Fruit fly (Drosophila melanogaster): Measurements from ENCODE around the gene CG12268.
A peak's percentile ranks its signal among the peaks of the same experiment; 100 is the strongest.

CG12268 gene

dm6 chr3R:23941643-23942424, 6.4 kb downstream of the CG12268 start (continued):
- TF ChIP-seq CG11560 (tag; IDR thresholded peaks at IDR 0.05), result 0 out of 3 replicates have a peak, but pooled peaks have one; percentile 25
- TF ChIP-seq dpn (GFP tag; optimal IDR thresholded peaks at IDR 0.05), result peak; percentile 6 to 42
- no peak for TF ChIP-seq CG14965 (GFP tag; optimal IDR thresholded peaks at IDR 0.05; ENCODE audit: borderline replicate concordance)
- TF ChIP-seq CG2889 (GFP tag; IDR thresholded peaks at IDR 0.05), result no peak; the same call in 2 of the 3 replicates
- no peak for TF ChIP-seq dati (GFP tag; IDR thresholded peaks at IDR 0.05)
- TF ChIP-seq pho (GFP tag; optimal IDR thresholded peaks at IDR 0.05), result peak; percentile 24
- peak; percentile 67 for TF ChIP-seq Ada2b (GFP tag; IDR thresholded peaks at IDR 0.05)
- TF ChIP-seq CG16863 (GFP tag; optimal IDR thresholded peaks at IDR 0.05), result peak; percentile 40
- peak; percentile 38 for TF ChIP-seq CG11504 (tag; optimal IDR thresholded peaks at IDR 0.05)
- TF ChIP-seq exex (tag; optimal IDR thresholded peaks at IDR 0.05), result peak; percentile 7
- peak; percentile 46 for TF ChIP-seq NfI (GFP tag; optimal IDR thresholded peaks at IDR 0.05)
- TF ChIP-seq chif (GFP tag; optimal IDR thresholded peaks at IDR 0.05), result peak; percentile 15 to 45
- peak; percentile 11 for TF ChIP-seq tin (GFP tag; optimal IDR thresholded peaks at IDR 0.05)
- TF ChIP-seq sd (tag; optimal IDR thresholded peaks at IDR 0.05), result no peak
- TF ChIP-seq CG14710 (tag; optimal IDR thresholded peaks at IDR 0.05), result no peak
- TF ChIP-seq Mes4 (GFP tag; optimal IDR thresholded peaks at IDR 0.05), result no peak
- no peak for TF ChIP-seq Poxn (GFP tag; IDR thresholded peaks at IDR 0.05)
- TF ChIP-seq H2.0 (GFP tag; IDR thresholded peaks at IDR 0.05), result 0 out of 2 replicates have a peak, but pooled peaks have one; percentile 9
- no peak for TF ChIP-seq Sry-β (GFP tag; optimal IDR thresholded peaks at IDR 0.05)
- no peak for TF ChIP-seq CG12236 (GFP tag; optimal IDR thresholded peaks at IDR 0.05)
- TF ChIP-seq nerfin-2 (GFP tag; IDR thresholded peaks at IDR 0.05; ENCODE audit: partially characterized antibody), result no peak
- TF ChIP-seq CG13775 (GFP tag; optimal IDR thresholded peaks at IDR 0.05), result peak; percentile 19
- 0 out of 2 replicates have a peak, but pooled peaks have one; percentile 28 for TF ChIP-seq al (GFP tag; IDR thresholded peaks at IDR 0.05)
- peak; percentile 36 for TF ChIP-seq Hmx (GFP tag; optimal IDR thresholded peaks at IDR 0.05)
- peak; percentile 24; the same call in 1 of the 2 replicates for TF ChIP-seq E2f1 (GFP tag; IDR thresholded peaks at IDR 0.05)
- TF ChIP-seq CG9797 (GFP tag; optimal IDR thresholded peaks at IDR 0.05), result no peak
- TF ChIP-seq GATAe (GFP tag; conservative IDR thresholded peaks at IDR 0.05), result no peak
- TF ChIP-seq CG1647 (GFP tag; optimal IDR thresholded peaks at IDR 0.05), result no peak
- TF ChIP-seq wdn (GFP tag; IDR thresholded peaks at IDR 0.05), result peak; percentile 71
- no peak for TF ChIP-seq psq (GFP tag; optimal IDR thresholded peaks at IDR 0.05)
- peak; percentile 9 for TF ChIP-seq Dek (tag; optimal IDR thresholded peaks at IDR 0.05)
- TF ChIP-seq Trl (optimal IDR thresholded peaks at IDR 0.05), result no peak
- peak; percentile 31 for TF ChIP-seq Trl (GFP tag; optimal IDR thresholded peaks at IDR 0.05)
- TF ChIP-seq ewg (GFP tag; optimal IDR thresholded peaks at IDR 0.05), result peak; percentile 3
- TF ChIP-seq CG14441 (GFP tag; IDR thresholded peaks at IDR 0.05), result peak; percentile 60; the same call in 1 of the 2 replicates
- 0 out of 3 replicates have a peak, but pooled peaks have one; percentile 55 for TF ChIP-seq CG2199 (GFP tag; IDR thresholded peaks at IDR 0.05)
- TF ChIP-seq NK7.1 (GFP tag; optimal IDR thresholded peaks at IDR 0.05), result peak; percentile 2
- TF ChIP-seq CG15269 (tag; optimal IDR thresholded peaks at IDR 0.05), result peak; percentile 19
- TF ChIP-seq CG9609 (GFP tag; optimal IDR thresholded peaks at IDR 0.05), result peak; percentile 0
- TF ChIP-seq CG7987 (GFP tag; optimal IDR thresholded peaks at IDR 0.05), result no peak
- peak; percentile 45 for TF ChIP-seq ind (GFP tag; optimal IDR thresholded peaks at IDR 0.05)
- peak; percentile 32 for TF ChIP-seq Hsf (GFP tag; optimal IDR thresholded peaks at IDR 0.05)
- peak; percentile 21 for TF ChIP-seq CG9817 (tag; optimal IDR thresholded peaks at IDR 0.05)
- TF ChIP-seq Hr3 (GFP tag; optimal IDR thresholded peaks at IDR 0.05), result peak; percentile 26
- no peak for TF ChIP-seq ato (GFP tag; IDR thresholded peaks at IDR 0.05; ENCODE audit: partially characterized antibody)
- TF ChIP-seq CG32532 (GFP tag; IDR thresholded peaks at IDR 0.05), result peak; percentile 76
- TF ChIP-seq CG7839 (tag; optimal IDR thresholded peaks at IDR 0.05), result peak; percentile 50
- peak; percentile 54 for TF ChIP-seq lab (GFP tag; optimal IDR thresholded peaks at IDR 0.05)
- TF ChIP-seq CG16815 (GFP tag; optimal IDR thresholded peaks at IDR 0.05), result no peak

Measured in whole organism, embryonic.